Fruit fly (Drosophila melanogaster) whole organism, embryonic: ENCODE data around the gene Cyp12a5.
A peak's percentile ranks its signal among the peaks of the same experiment; 100 is the strongest.

Experiments
- CG11504 ChIP-seq: fragments of 200-800 bp; sonication (Bioruptor generic); optimal IDR thresholded peaks from 3 replicates; lab custom pipeline; 2019; ENCODE audit warnings: missing biosample characterization, mild to moderate bottlenecking, missing genetic modification characterization, moderate library complexity
- CG12769 ChIP-seq: fragments of 200-800 bp; sonication (Bioruptor generic); optimal IDR thresholded peaks from 2 replicates; lab custom pipeline; 2019; ENCODE audit warnings: missing biosample characterization, mild to moderate bottlenecking, missing genetic modification characterization, moderate library complexity
- CG15479 ChIP-seq: fragments of 200-800 bp; sonication (Bioruptor generic); optimal IDR thresholded peaks from 3 replicates; lab custom pipeline; 2019; ENCODE audit warnings: missing biosample characterization, mild to moderate bottlenecking, missing genetic modification characterization, moderate library complexity
- CG16779 ChIP-seq: fragments of 200-800 bp; sonication (Bioruptor generic); IDR thresholded peaks from 2 replicates; pipeline ENCODE4 v1.3.6; 2022; ENCODE audit warnings: missing biosample characterization, missing genetic modification characterization
- CG16815 ChIP-seq: fragments of 200-800 bp; sonication (Bioruptor generic); optimal IDR thresholded peaks from 3 replicates; lab custom pipeline; 2017; ENCODE audit warnings: missing biosample characterization, mild to moderate bottlenecking, missing genetic modification characterization
- CG17186 ChIP-seq: fragments of 200-800 bp; sonication (Bioruptor generic); optimal IDR thresholded peaks from 3 replicates; lab custom pipeline; 2017; ENCODE audit warnings: missing biosample characterization, missing genetic modification reagents, missing genetic modification characterization
- CG17328 ChIP-seq: fragments of 200-800 bp; sonication (Bioruptor generic); IDR thresholded peaks from 2 replicates; pipeline ENCODE4 v1.3.6; 2022; ENCODE audit warnings: missing biosample characterization, missing genetic modification characterization
- CG5245 ChIP-seq: fragments of 200-800 bp; sonication (Bioruptor generic); optimal IDR thresholded peaks from 3 replicates; lab custom pipeline; 2016; ENCODE audit warnings: missing biosample characterization, missing genetic modification characterization
- CG6683 ChIP-seq: fragments of 200-800 bp; sonication (Bioruptor generic); optimal IDR thresholded peaks from 2 replicates; lab custom pipeline; 2017; ENCODE audit warnings: missing biosample characterization, mild to moderate bottlenecking, missing genetic modification characterization, missing genetic modification reagents
- CG6765 ChIP-seq: fragments of 200-800 bp; sonication (Bioruptor generic); optimal IDR thresholded peaks from 3 replicates; lab custom pipeline; 2017; ENCODE audit warnings: missing biosample characterization, mild to moderate bottlenecking, missing genetic modification characterization
- CG7987 ChIP-seq: fragments of 200-800 bp; sonication (Bioruptor generic); optimal IDR thresholded peaks from 2 replicates; lab custom pipeline; 2018; ENCODE audit warnings: missing biosample characterization, mild to moderate bottlenecking, missing genetic modification characterization, moderate library complexity
- CG8388 ChIP-seq: fragments of 200-800 bp; sonication (Bioruptor generic); optimal IDR thresholded peaks from 2 replicates; lab custom pipeline; 2019; ENCODE audit warnings: missing biosample characterization, mild to moderate bottlenecking, missing genetic modification characterization, moderate library complexity
- CG8944 ChIP-seq: fragments of 200-800 bp; sonication (Bioruptor generic); optimal IDR thresholded peaks from 3 replicates; lab custom pipeline; 2016; ENCODE audit warnings: missing biosample characterization, missing genetic modification characterization
- CTCF ChIP-seq: fragments of 200-800 bp; sonication (Bioruptor generic); optimal IDR thresholded peaks from 2 replicates; lab custom pipeline; 2017; ENCODE audit warnings: missing biosample characterization, mild to moderate bottlenecking, missing genetic modification characterization, moderate library complexity
- D19A ChIP-seq: fragments of 200-800 bp; optimal IDR thresholded peaks from 3 replicates; lab custom pipeline; 2019; ENCODE audit warnings: missing biosample characterization, mild to moderate bottlenecking, missing genetic modification characterization, moderate library complexity
- Dek ChIP-seq: fragments of 200-800 bp; sonication (Bioruptor generic); optimal IDR thresholded peaks from 3 replicates; lab custom pipeline; 2019; ENCODE audit warnings: missing biosample characterization, mild to moderate bottlenecking, missing genetic modification characterization, moderate library complexity
- Dp ChIP-seq: fragments of 200-800 bp; sonication (Bioruptor generic); optimal IDR thresholded peaks from 2 replicates; lab custom pipeline; 2018; ENCODE audit warnings: missing biosample characterization, mild to moderate bottlenecking, missing genetic modification characterization, moderate library complexity
- E2f1 ChIP-seq: fragments of 200-800 bp; sonication (Bioruptor generic); IDR thresholded peaks from 2 replicates; pipeline ENCODE4 v1.3.6; 2022; ENCODE audit warnings: missing biosample characterization, missing genetic modification characterization
- E2f2 ChIP-seq: fragments of 200-800 bp; sonication (Bioruptor generic); IDR thresholded peaks from 2 replicates; pipeline ENCODE4 v1.3.6; 2022; ENCODE audit warnings: missing biosample characterization, missing genetic modification characterization
- Ets97D ChIP-seq: fragments of 200-800 bp; sonication (Bioruptor generic); optimal IDR thresholded peaks from 3 replicates; lab custom pipeline; 2016; ENCODE audit warnings: missing biosample characterization, missing genetic modification characterization
- H2.0 ChIP-seq: fragments of 200-800 bp; sonication (Bioruptor generic); IDR thresholded peaks from 2 replicates; pipeline ENCODE4 v1.3.6; 2022; ENCODE audit warnings: missing biosample characterization, missing genetic modification characterization
- HLHmδ ChIP-seq: fragments of 200-800 bp; sonication (Bioruptor generic); optimal IDR thresholded peaks from 2 replicates; lab custom pipeline; 2018; ENCODE audit warnings: missing biosample characterization, mild to moderate bottlenecking, missing genetic modification characterization, moderate library complexity
- Hmr ChIP-seq: fragments of 200-800 bp; sonication (Bioruptor generic); optimal IDR thresholded peaks from 3 replicates; lab custom pipeline; 2017; ENCODE audit warnings: mild to moderate bottlenecking, missing biosample characterization, missing genetic modification reagents, missing genetic modification characterization
- Hr3 ChIP-seq: fragments of 200-800 bp; sonication (Bioruptor generic); optimal IDR thresholded peaks from 3 replicates; lab custom pipeline; 2016; ENCODE audit warnings: missing biosample characterization, missing genetic modification characterization
- Hr78 ChIP-seq, 2 experiments: fragments of 200-800 bp in 1 of 2; fragments of >200 bp in 1 of 2; sonication (Bioruptor generic) in 1 of 2; optimal IDR thresholded peaks; 2 replicates each; lab custom pipeline; 2017 to 2019; ENCODE audit warnings: missing biosample characterization in 2 of 2, missing genetic modification characterization in 2 of 2, mild to moderate bottlenecking in 1 of 2, moderate library complexity in 1 of 2
- Hsf ChIP-seq: fragments of 200-800 bp; sonication (Bioruptor generic); optimal IDR thresholded peaks from 3 replicates; lab custom pipeline; 2016; ENCODE audit warnings: missing biosample characterization, missing genetic modification characterization
- Mes4 ChIP-seq: fragments of 200-800 bp; sonication (Bioruptor generic); optimal IDR thresholded peaks from 2 replicates; lab custom pipeline; 2016; ENCODE audit warnings: missing biosample characterization, missing genetic modification characterization
- Mrtf ChIP-seq: fragments of 200-800 bp; sonication (Bioruptor generic); IDR thresholded peaks from 3 replicates; pipeline ENCODE4 v1.3.6; 2022; ENCODE audit warnings: missing biosample characterization, missing genetic modification characterization
- Myb ChIP-seq: fragments of 200-800 bp; sonication (Bioruptor generic); optimal IDR thresholded peaks from 2 replicates; lab custom pipeline; 2016; ENCODE audit warnings: missing biosample characterization, missing genetic modification characterization
- NC2β ChIP-seq: fragments of 200-800 bp; sonication (Bioruptor generic); optimal IDR thresholded peaks from 2 replicates; lab custom pipeline; 2016; ENCODE audit warnings: missing biosample characterization, missing genetic modification characterization
- Nf-YB ChIP-seq: fragments of 200-800 bp; sonication (Bioruptor generic); optimal IDR thresholded peaks from 3 replicates; lab custom pipeline; 2019; ENCODE audit warnings: missing biosample characterization, mild to moderate bottlenecking, missing genetic modification characterization, moderate library complexity
- Nf-YC ChIP-seq: fragments of 200-800 bp; optimal IDR thresholded peaks from 3 replicates; lab custom pipeline; 2019; ENCODE audit warnings: missing biosample characterization, mild to moderate bottlenecking, missing genetic modification characterization, moderate library complexity
- Opbp ChIP-seq: fragments of 200-800 bp; sonication (Bioruptor generic); IDR thresholded peaks from 3 replicates; pipeline ENCODE4 v1.3.6; 2022; ENCODE audit warnings: missing biosample characterization, missing genetic modification characterization; ENCODE audit not compliant: partially characterized antibody
- Poxn ChIP-seq: fragments of 200-800 bp; sonication (Bioruptor generic); IDR thresholded peaks from 2 replicates; pipeline ENCODE4 v1.3.6; 2022; ENCODE audit warnings: missing biosample characterization, missing genetic modification characterization
- Rx ChIP-seq: fragments of 200-800 bp; sonication (Bioruptor generic); IDR thresholded peaks from 2 replicates; pipeline ENCODE4 v1.3.6; 2022; ENCODE audit warnings: missing biosample characterization, missing genetic modification characterization
- Trl ChIP-seq, 3 experiments: fragments of >200 bp in 2 of 3; fragments of 200-800 bp in 1 of 3; sonication (Bioruptor generic) in 1 of 3; optimal IDR thresholded peaks; 2 replicates in 1 of 3; 3 replicates in 2 of 3; lab custom pipeline; 2016 to 2017; ENCODE audit warnings: missing biosample characterization in 1 of 3, missing genetic modification characterization in 1 of 3
- chm ChIP-seq: fragments of 200-800 bp; sonication (Bioruptor generic); IDR thresholded peaks from 2 replicates; pipeline ENCODE4 v1.3.6; 2022; ENCODE audit warnings: missing biosample characterization, missing genetic modification characterization
- cwo ChIP-seq: fragments of 200-800 bp; sonication (Bioruptor generic); optimal IDR thresholded peaks from 3 replicates; lab custom pipeline; 2017; ENCODE audit warnings: missing biosample characterization, missing genetic modification characterization, mild to moderate bottlenecking, moderate library complexity, missing genetic modification reagents
- dati ChIP-seq: fragments of 200-800 bp; sonication (Bioruptor generic); IDR thresholded peaks from 2 replicates; pipeline ENCODE4 v1.3.6; 2022; ENCODE audit warnings: missing biosample characterization, missing genetic modification characterization
- dmrt11E ChIP-seq: fragments of 200-800 bp; sonication (Bioruptor generic); optimal IDR thresholded peaks from 3 replicates; lab custom pipeline; 2018; ENCODE audit warnings: missing biosample characterization, mild to moderate bottlenecking, missing genetic modification characterization, moderate library complexity
- fd64A ChIP-seq: fragments of 200-800 bp; sonication (Bioruptor generic); optimal IDR thresholded peaks from 3 replicates; lab custom pipeline; 2018; ENCODE audit warnings: missing biosample characterization, mild to moderate bottlenecking, missing genetic modification characterization
- jumu ChIP-seq: fragments of 200-800 bp; sonication (Bioruptor generic); optimal IDR thresholded peaks from 3 replicates; lab custom pipeline; 2016; ENCODE audit warnings: missing biosample characterization, missing genetic modification characterization
- kay ChIP-seq: fragments of 200-800 bp; sonication (Bioruptor generic); optimal IDR thresholded peaks from 2 replicates; lab custom pipeline; 2016; ENCODE audit warnings: missing biosample characterization, missing genetic modification characterization
- mld ChIP-seq: fragments of 200-800 bp; sonication (Bioruptor generic); IDR thresholded peaks from 3 replicates; pipeline ENCODE4 v1.3.6; 2022; ENCODE audit warnings: missing biosample characterization, missing genetic modification characterization; ENCODE audit not compliant: partially characterized antibody
- repo ChIP-seq: fragments of 200-800 bp; sonication (Bioruptor generic); optimal IDR thresholded peaks from 2 replicates; lab custom pipeline; 2016; ENCODE audit warnings: missing biosample characterization, missing genetic modification characterization
- run ChIP-seq: fragments of 200-800 bp; sonication (Bioruptor generic); optimal IDR thresholded peaks from 3 replicates; lab custom pipeline; 2018; ENCODE audit warnings: missing biosample characterization, mild to moderate bottlenecking, missing genetic modification characterization
- slou ChIP-seq: fragments of 200-800 bp; sonication (Bioruptor generic); optimal IDR thresholded peaks from 3 replicates; lab custom pipeline; 2016; ENCODE audit warnings: missing biosample characterization, missing genetic modification characterization
- unpg ChIP-seq: fragments of 200-800 bp; sonication (Bioruptor generic); optimal IDR thresholded peaks from 3 replicates; lab custom pipeline; 2018; ENCODE audit warnings: missing biosample characterization, mild to moderate bottlenecking, missing genetic modification characterization, moderate library complexity
- vvl ChIP-seq: fragments of 200-800 bp; sonication (Bioruptor generic); IDR thresholded peaks from 2 replicates; pipeline ENCODE4 v1.3.6; 2022; ENCODE audit warnings: missing biosample characterization, missing genetic modification characterization
- wdn ChIP-seq: fragments of 200-800 bp; sonication (Bioruptor generic); IDR thresholded peaks from 2 replicates; pipeline ENCODE4 v1.3.6; 2022; ENCODE audit warnings: missing biosample characterization, missing genetic modification characterization

The Cyp12a5 gene

DNA sequence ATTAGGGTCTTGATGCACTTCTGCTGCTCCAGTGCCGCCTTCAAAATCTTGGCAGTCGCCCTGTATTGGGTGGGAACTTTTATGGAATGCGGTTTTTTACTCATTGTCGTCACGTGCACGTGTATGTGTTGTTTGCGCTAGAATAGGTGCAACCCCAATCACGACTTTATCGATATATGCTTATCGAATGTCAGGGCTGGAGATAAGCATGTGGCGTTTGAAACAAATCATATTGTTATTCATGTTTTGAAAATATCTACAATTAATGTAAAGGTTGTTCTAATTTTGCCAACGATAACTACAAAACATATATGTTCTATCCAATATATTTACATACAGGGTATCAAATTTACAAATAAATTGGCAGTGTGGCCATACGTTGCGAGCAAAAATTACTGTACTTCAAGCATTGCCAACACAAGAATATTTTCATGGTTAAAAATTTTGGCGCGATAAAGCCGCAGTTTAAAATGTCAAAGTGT, 29.7 kb downstream of the Cyp12a5 start, which contains the start of the genes CG42359 and Nsun5 (continued):
- peak; percentile 87 for TF ChIP-seq dmrt11E
- TF ChIP-seq Dp, result peak; percentile 95
- peak; percentile 87 for TF ChIP-seq CG7987 (GFP tag; lab: Kevin White, UChicago)
- peak; percentile 5 for TF ChIP-seq HLHmδ (GFP tag; lab: Kevin White, UChicago)
- peak; percentile 81 for TF ChIP-seq D19A (tag; lab: Kevin White, UChicago)
- peak; percentile 10 for TF ChIP-seq fd64A (GFP tag; lab: Kevin White, UChicago)
- peak; percentile 71 for TF ChIP-seq CG6683 (GFP tag; lab: Kevin White, UChicago)
- peak; percentile 90 for TF ChIP-seq chm (GFP tag; lab: Robert Waterston, UW)
- TF ChIP-seq kay (GFP tag; lab: Kevin White, UChicago), result peak; percentile 72
- TF ChIP-seq CG15479 (GFP tag; lab: Kevin White, UChicago), result peak; percentile 82
- peak; percentile 89 for TF ChIP-seq Hr3
- peak; percentile 98 for TF ChIP-seq E2f2
- peak; percentile 85 for TF ChIP-seq CG8388 (GFP tag; lab: Kevin White, UChicago)
- TF ChIP-seq Hmr, result peak; percentile 89
- TF ChIP-seq CTCF (GFP tag; lab: Kevin White, UChicago), result peak; percentile 60
- TF ChIP-seq CG8944, result peak; percentile 95
- TF ChIP-seq Myb (GFP tag; lab: Kevin White, UChicago), result peak; percentile 75
- TF ChIP-seq CG17328 (GFP tag; lab: Robert Waterston, UW), result peak; percentile 92
- TF ChIP-seq Hsf (GFP tag; lab: Kevin White, UChicago), result peak; percentile 95
- TF ChIP-seq cwo (GFP tag; lab: Kevin White, UChicago), result peak; percentile 99
- TF ChIP-seq unpg (GFP tag; lab: Kevin White, UChicago), result peak; percentile 92
- TF ChIP-seq vvl (GFP tag; lab: Robert Waterston, UW), result peak; percentile 96
- peak; percentile 83 for TF ChIP-seq Mes4
- no peak for TF ChIP-seq Trl (optimal IDR thresholded peaks at IDR 0.05; lab: Kevin White, UChicago)
- peak; percentile 93 for TF ChIP-seq Trl (GFP tag; optimal IDR thresholded peaks at IDR 0.05; lab: Kevin White, UChicago)
- peak; percentile 79 for TF ChIP-seq CG5245 (GFP tag; lab: Kevin White, UChicago)
- TF ChIP-seq Rx (GFP tag; lab: Robert Waterston, UW), result peak; percentile 84
- peak; percentile 95 for TF ChIP-seq CG12769 (tag; lab: Kevin White, UChicago)
- TF ChIP-seq Hr78 (GFP tag; optimal IDR thresholded peaks at IDR 0.05; lab: Kevin White, UChicago), result peak in 1 of 2 experiments; percentile 41
- peak; percentile 81 for TF ChIP-seq repo (GFP tag; lab: Kevin White, UChicago)
- peak; percentile 83 for TF ChIP-seq Dek
- TF ChIP-seq Nf-YB (GFP tag; lab: Kevin White, UChicago), result peak; percentile 70
- TF ChIP-seq E2f1, result peak; percentile 86
- TF ChIP-seq CG6765 (GFP tag; lab: Kevin White, UChicago), result peak; percentile 65
- peak; percentile 79 for TF ChIP-seq slou (GFP tag; lab: Kevin White, UChicago)
- peak; percentile 75; the same call in 2 of the 3 replicates for TF ChIP-seq mld (GFP tag; lab: Robert Waterston, UW)
- peak; percentile 82 for TF ChIP-seq Nf-YC
- peak; percentile 92 for TF ChIP-seq jumu (GFP tag; lab: Kevin White, UChicago)
- peak; percentile 86 for TF ChIP-seq CG11504 (tag; lab: Kevin White, UChicago)
- peak; percentile 83 for TF ChIP-seq wdn (GFP tag; lab: Robert Waterston, UW)
- peak; percentile 73 for TF ChIP-seq CG16815 (GFP tag; lab: Kevin White, UChicago)
- 0 out of 2 replicates have a peak, but pooled peaks have one; percentile 35 for TF ChIP-seq CG16779
- peak; percentile 88 for TF ChIP-seq H2.0 (GFP tag; lab: Robert Waterston, UW)
- TF ChIP-seq run (tag; lab: Kevin White, UChicago), result peak; percentile 76
- TF ChIP-seq Poxn, result peak; percentile 62; the same call in 1 of the 2 replicates
- TF ChIP-seq dati, result peak; percentile 73
- TF ChIP-seq CG17186, result peak; percentile 91
- peak; percentile 91 for TF ChIP-seq NC2β
- TF ChIP-seq Ets97D, result peak; percentile 92
- TF ChIP-seq Mrtf (GFP tag; lab: Robert Waterston, UW), result peak; percentile 79
- peak; percentile 82 for TF ChIP-seq Opbp (GFP tag; lab: Robert Waterston, UW)
